Fruit fly (Drosophila melanogaster) whole organism, prepupa: Measurements from ENCODE around the gene Gr39a.

Experiments used
- Blimp-1 ChIP-seq: fragments of 200-800 bp; sonication (Bioruptor generic); optimal IDR thresholded peaks from 3 replicates; lab custom pipeline; 2017; ENCODE audit warnings: missing biosample characterization, missing genetic modification characterization, mild to moderate bottlenecking, moderate library complexity, missing genetic modification reagents
- CG10669 ChIP-seq: fragments of 200-800 bp; sonication (Bioruptor generic); optimal IDR thresholded peaks from 3 replicates; lab custom pipeline; 2018; ENCODE audit warnings: missing biosample characterization, mild to moderate bottlenecking, missing genetic modification characterization, moderate library complexity
- CG11294 ChIP-seq: fragments of 200-800 bp; sonication (Bioruptor generic); IDR thresholded peaks from 2 replicates; pipeline ENCODE4 v1.3.6; 2022; ENCODE audit warnings: missing biosample characterization, missing genetic modification characterization
- CG11762 ChIP-seq: fragments of 200-800 bp; sonication (Bioruptor generic); optimal IDR thresholded peaks from 3 replicates; lab custom pipeline; 2016; ENCODE audit warnings: missing biosample characterization, missing genetic modification characterization; ENCODE audit not compliant: insufficient read depth
- CG11902 ChIP-seq: fragments of 200-800 bp; sonication (Bioruptor generic); optimal IDR thresholded peaks from 3 replicates; lab custom pipeline; 2016; ENCODE audit warnings: missing biosample characterization, missing genetic modification characterization
- CG15336 ChIP-seq: fragments of 200-800 bp; sonication (Bioruptor generic); IDR thresholded peaks from 2 replicates; pipeline ENCODE4 v1.3.6; 2022; ENCODE audit warnings: missing biosample characterization, missing genetic modification characterization
- CG1621 ChIP-seq: fragments of 200-800 bp; sonication (Bioruptor generic); optimal IDR thresholded peaks from 3 replicates; lab custom pipeline; 2018; ENCODE audit warnings: missing biosample characterization, mild to moderate bottlenecking, missing genetic modification characterization
- CG16779 ChIP-seq: fragments of 200-800 bp; sonication (Bioruptor generic); optimal IDR thresholded peaks from 3 replicates; lab custom pipeline; 2017; ENCODE audit warnings: missing biosample characterization, mild to moderate bottlenecking, missing genetic modification characterization
- CG3032 ChIP-seq: fragments of 200-800 bp; optimal IDR thresholded peaks from 2 replicates; lab custom pipeline; 2019; ENCODE audit warnings: missing biosample characterization, mild to moderate bottlenecking, missing genetic modification characterization, moderate library complexity
- CG31627 ChIP-seq: fragments of 200-800 bp; sonication (Bioruptor generic); optimal IDR thresholded peaks from 3 replicates; lab custom pipeline; 2016; ENCODE audit warnings: missing biosample characterization, missing genetic modification characterization
- CG32006 ChIP-seq: fragments of 200-800 bp; sonication (Bioruptor generic); optimal IDR thresholded peaks from 3 replicates; lab custom pipeline; 2017; ENCODE audit warnings: missing biosample characterization, mild to moderate bottlenecking, missing genetic modification characterization
- CG34406 ChIP-seq: fragments of 200-800 bp; sonication (Bioruptor generic); optimal IDR thresholded peaks from 3 replicates; lab custom pipeline; 2016; ENCODE audit warnings: missing biosample characterization, missing genetic modification characterization
- CG4318 ChIP-seq: fragments of 200-800 bp; sonication (Bioruptor generic); optimal IDR thresholded peaks from 3 replicates; lab custom pipeline; 2017; ENCODE audit warnings: missing biosample characterization, mild to moderate bottlenecking, missing genetic modification characterization
- CG6276 ChIP-seq: fragments of 200-800 bp; sonication (Bioruptor generic); optimal IDR thresholded peaks from 2 replicates; lab custom pipeline; 2017; ENCODE audit warnings: missing biosample characterization, mild to moderate bottlenecking, missing genetic modification characterization
- CG6792 ChIP-seq: fragments of 200-800 bp; sonication (Bioruptor generic); optimal IDR thresholded peaks from 3 replicates; lab custom pipeline; 2016; ENCODE audit warnings: missing biosample characterization, missing genetic modification characterization
- CG6808 ChIP-seq: fragments of 200-800 bp; sonication (Bioruptor generic); optimal IDR thresholded peaks from 3 replicates; lab custom pipeline; 2017; ENCODE audit warnings: missing biosample characterization, missing genetic modification characterization, mild to moderate bottlenecking, moderate library complexity, missing genetic modification reagents
- CG6854 ChIP-seq: fragments of 200-800 bp; sonication (Bioruptor generic); optimal IDR thresholded peaks from 2 replicates; lab custom pipeline; 2017; ENCODE audit warnings: missing biosample characterization, mild to moderate bottlenecking, missing genetic modification characterization
- CG7368 ChIP-seq: fragments of 200-800 bp; sonication (Bioruptor generic); optimal IDR thresholded peaks from 3 replicates; lab custom pipeline; 2016; ENCODE audit warnings: missing biosample characterization, missing genetic modification characterization
- CG8119 ChIP-seq: fragments of 200-800 bp; sonication (Bioruptor generic); IDR thresholded peaks from 3 replicates; pipeline ENCODE4 v1.3.6; 2022; ENCODE audit warnings: missing biosample characterization, missing genetic modification characterization
- CG8319 ChIP-seq: fragments of 200-800 bp; sonication (Bioruptor generic); optimal IDR thresholded peaks from 3 replicates; lab custom pipeline; 2016; ENCODE audit warnings: missing biosample characterization, missing genetic modification characterization
- CG8632 ChIP-seq: fragments of 200-800 bp; sonication (Bioruptor generic); optimal IDR thresholded peaks from 3 replicates; lab custom pipeline; 2016; ENCODE audit warnings: missing biosample characterization, missing genetic modification characterization
- Eip75B ChIP-seq: fragments of 200-800 bp; sonication (Bioruptor generic); optimal IDR thresholded peaks from 3 replicates; lab custom pipeline; 2016; ENCODE audit warnings: missing biosample characterization, missing genetic modification characterization
- Eip78C ChIP-seq: fragments of 200-800 bp; sonication (Bioruptor generic); peaks from one replicate; lab custom pipeline; 2016; ENCODE audit warnings: missing biosample characterization, missing genetic modification characterization
- Ets21C ChIP-seq: fragments of 200-800 bp; sonication (Bioruptor generic); optimal IDR thresholded peaks from 3 replicates; lab custom pipeline; 2016; ENCODE audit warnings: missing biosample characterization, missing genetic modification characterization
- Gug ChIP-seq: fragments of 200-800 bp; sonication (Bioruptor generic); IDR thresholded peaks from 2 replicates; pipeline ENCODE4 v1.3.6; 2022; ENCODE audit warnings: missing biosample characterization, missing genetic modification characterization
- Hr38 ChIP-seq: sonication (Bioruptor generic); optimal IDR thresholded peaks from 2 replicates; lab custom pipeline; 2016; ENCODE audit warnings: missing biosample characterization, missing genetic modification characterization
- Hr39 ChIP-seq: fragments of 200-800 bp; sonication (Bioruptor generic); optimal IDR thresholded peaks from 2 replicates; lab custom pipeline; 2016; ENCODE audit warnings: missing biosample characterization, missing genetic modification characterization
- Hr4 ChIP-seq: fragments of 200-800 bp; sonication (Bioruptor generic); optimal IDR thresholded peaks from 3 replicates; lab custom pipeline; 2016; ENCODE audit warnings: missing biosample characterization, missing genetic modification characterization
- Met ChIP-seq: fragments of 200-800 bp; sonication (Bioruptor generic); optimal IDR thresholded peaks from 3 replicates; lab custom pipeline; 2016; ENCODE audit warnings: missing biosample characterization, missing genetic modification characterization
- OdsH ChIP-seq: fragments of 200-800 bp; sonication (Bioruptor generic); optimal IDR thresholded peaks from 3 replicates; lab custom pipeline; 2016; ENCODE audit warnings: missing biosample characterization, missing genetic modification characterization
- Smox ChIP-seq: fragments of 200-800 bp; sonication (Bioruptor generic); optimal IDR thresholded peaks from 3 replicates; lab custom pipeline; 2016; ENCODE audit warnings: missing biosample characterization, missing genetic modification characterization
- Sox102F ChIP-seq: fragments of 200-800 bp; sonication (Bioruptor generic); optimal IDR thresholded peaks from 2 replicates; lab custom pipeline; 2016; ENCODE audit warnings: missing biosample characterization, mild to moderate bottlenecking, missing genetic modification characterization
- Sox14 ChIP-seq: fragments of 200-800 bp; sonication (Bioruptor generic); optimal IDR thresholded peaks from 3 replicates; lab custom pipeline; 2016; ENCODE audit warnings: missing biosample characterization, missing genetic modification characterization
- Sox15 ChIP-seq: fragments of 200-800 bp; sonication (Bioruptor generic); optimal IDR thresholded peaks from 3 replicates; lab custom pipeline; 2016; ENCODE audit warnings: missing biosample characterization, missing genetic modification characterization
- achi ChIP-seq: fragments of 200-800 bp; sonication (Bioruptor generic); optimal IDR thresholded peaks from 3 replicates; lab custom pipeline; 2016; ENCODE audit warnings: missing biosample characterization, missing genetic modification characterization
- acj6 ChIP-seq: fragments of 200-800 bp; sonication (Bioruptor generic); optimal IDR thresholded peaks from 3 replicates; lab custom pipeline; 2016; ENCODE audit warnings: missing biosample characterization, missing genetic modification characterization
- cyc ChIP-seq: fragments of 200-800 bp; sonication (Bioruptor generic); optimal IDR thresholded peaks from 3 replicates; lab custom pipeline; 2016; ENCODE audit warnings: missing biosample characterization, missing genetic modification characterization
- dac ChIP-seq: fragments of 200-800 bp; sonication (Bioruptor generic); optimal IDR thresholded peaks from 2 replicates; lab custom pipeline; 2017; ENCODE audit warnings: missing biosample characterization, mild to moderate bottlenecking, missing genetic modification characterization
- dsx ChIP-seq: fragments of 200-800 bp; optimal IDR thresholded peaks from 3 replicates; lab custom pipeline; 2019; ENCODE audit warnings: missing biosample characterization, mild to moderate bottlenecking, missing genetic modification characterization, moderate library complexity; ENCODE audit not compliant: poor library complexity, severe bottlenecking
- eg ChIP-seq: fragments of 200-800 bp; sonication (Bioruptor generic); IDR thresholded peaks from 3 replicates; pipeline ENCODE4 v1.3.6; 2022; ENCODE audit warnings: missing biosample characterization, missing genetic modification characterization
- fd59A ChIP-seq: fragments of 200-800 bp; sonication (Bioruptor generic); optimal IDR thresholded peaks from 2 replicates; lab custom pipeline; 2017; ENCODE audit warnings: missing biosample characterization, mild to moderate bottlenecking, missing genetic modification characterization, missing genetic modification reagents
- fd85E ChIP-seq: fragments of 200-800 bp; sonication (Bioruptor generic); optimal IDR thresholded peaks from 3 replicates; lab custom pipeline; 2016; ENCODE audit warnings: missing biosample characterization, missing genetic modification characterization
- fkh ChIP-seq: fragments of 200-800 bp; sonication (Bioruptor generic); optimal IDR thresholded peaks from 3 replicates; lab custom pipeline; 2017; ENCODE audit warnings: missing biosample characterization, mild to moderate bottlenecking, missing genetic modification characterization, moderate library complexity
- pdm3 ChIP-seq: fragments of 200-800 bp; sonication (Bioruptor generic); optimal IDR thresholded peaks from 3 replicates; lab custom pipeline; 2016; ENCODE audit warnings: missing biosample characterization, missing genetic modification characterization
- salr ChIP-seq, 2 experiments: fragments of 200-800 bp; sonication (Bioruptor generic); optimal IDR thresholded peaks; 3 replicates each; lab custom pipeline; 2016 to 2018; ENCODE audit warnings: missing biosample characterization in 2 of 2, missing genetic modification characterization in 2 of 2, mild to moderate bottlenecking in 1 of 2
- ss ChIP-seq, 2 experiments: fragments of 200-800 bp; sonication (Bioruptor generic); optimal IDR thresholded peaks; 2 replicates in 1 of 2; 3 replicates in 1 of 2; lab custom pipeline; 2017 to 2018; ENCODE audit warnings: mild to moderate bottlenecking in 2 of 2, missing biosample characterization in 2 of 2, missing genetic modification characterization in 2 of 2, moderate library complexity in 1 of 2
- svp ChIP-seq: fragments of 200-800 bp; sonication (Bioruptor generic); peaks from one replicate; lab custom pipeline; 2016; ENCODE audit warnings: missing biosample characterization, missing genetic modification characterization
- vri ChIP-seq: fragments of 200-800 bp; sonication (Bioruptor generic); optimal IDR thresholded peaks from 3 replicates; lab custom pipeline; 2016; ENCODE audit warnings: missing biosample characterization, mild to moderate bottlenecking, missing genetic modification characterization

The Gr39a gene

DNA sequence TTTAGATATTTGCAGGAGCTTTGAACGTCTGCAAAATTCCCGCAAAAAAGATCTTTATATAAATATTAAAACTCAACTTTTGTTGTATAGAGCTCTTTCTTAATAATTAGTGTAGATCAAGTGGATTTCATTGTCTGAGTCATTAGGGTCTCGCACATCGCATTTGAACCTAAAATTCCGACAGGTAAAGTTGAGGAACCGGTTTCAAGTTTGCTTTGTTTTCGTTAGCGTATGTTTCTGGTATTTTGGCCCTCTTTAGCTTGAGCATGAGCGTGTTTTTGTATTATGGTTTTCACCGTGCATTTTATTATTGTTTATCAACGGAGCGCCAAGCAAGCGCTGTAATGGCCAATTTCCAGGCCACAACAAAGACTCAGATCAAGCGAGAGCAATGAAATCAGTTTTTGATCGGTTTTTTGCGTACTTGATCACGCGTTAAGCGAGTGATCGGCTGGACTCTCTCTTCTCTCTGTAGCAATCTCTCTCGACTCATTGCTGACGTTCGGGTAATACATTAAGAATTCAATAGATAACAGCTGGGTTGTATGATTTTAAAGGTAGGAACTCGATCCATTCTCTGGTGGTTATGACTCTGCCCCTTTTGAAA lies 22.4 kb downstream of the Gr39a start (continued):
- TF ChIP-seq CG8632 (GFP tag; lab: Kevin White, UChicago), result no peak
- no peak for TF ChIP-seq Gug
- no peak for TF ChIP-seq CG6808 (GFP tag; lab: Kevin White, UChicago)
- TF ChIP-seq CG1621 (tag; lab: Kevin White, UChicago), result no peak
- TF ChIP-seq CG11294 (GFP tag; lab: Robert Waterston, UW), result no peak
- TF ChIP-seq eg, result no peak
- no peak for TF ChIP-seq fd59A (GFP tag; lab: Kevin White, UChicago)
- no peak for TF ChIP-seq CG7368

DNA sequence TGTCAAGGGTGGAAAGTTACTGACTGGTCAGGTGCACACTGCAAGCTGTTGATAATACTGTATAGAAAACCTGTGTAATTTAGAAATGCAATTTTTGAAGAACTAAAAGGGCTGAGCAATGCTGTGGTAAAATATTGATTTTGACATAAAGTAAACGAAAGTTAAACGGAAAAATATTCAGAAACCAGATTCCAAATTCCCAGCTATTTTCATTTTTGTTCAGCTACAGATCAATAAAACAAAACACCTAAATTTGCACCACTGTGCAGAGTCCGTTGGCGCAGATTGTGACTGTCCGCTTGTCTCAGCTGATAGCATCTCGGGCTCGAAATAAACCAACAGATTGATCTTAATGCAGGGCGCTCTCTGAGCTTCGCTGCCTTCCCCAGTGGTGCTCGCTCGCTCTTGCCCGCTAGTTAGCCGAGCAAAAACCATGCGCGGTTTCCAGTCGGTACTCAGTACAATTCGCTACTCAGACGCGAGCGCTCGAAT lies 23.4 kb downstream of the Gr39a start, which contains the start of gene CG46314:
Gene CG46314 (plus strand): TSS at position 452 of the 492 bp plus-strand sequence.
- TF ChIP-seq CG11294 (GFP tag; lab: Robert Waterston, UW) (no peak), salr (GFP tag; optimal IDR thresholded peaks at IDR 0.05; lab: Kevin White, UChicago) (peak in 1 of 2 experiments; percentile 43), achi (GFP tag; lab: Kevin White, UChicago) (peak; percentile 51), Eip78C (GFP tag; lab: Kevin White, UChicago) (peak; percentile 91), Eip75B (peak; percentile 74), CG7368 (peak; percentile 58), CG32006 (GFP tag; lab: Kevin White, UChicago) (peak; percentile 56), CG4318 (no peak), Smox (GFP tag; lab: Kevin White, UChicago) (peak; percentile 69), CG31627 (GFP tag; lab: Kevin White, UChicago) (peak; percentile 67), CG6276 (peak; percentile 60), CG11762 (peak; percentile 77), svp (peak; percentile 93), CG1621 (tag; lab: Kevin White, UChicago) (peak; percentile 70), fkh (GFP tag; lab: Kevin White, UChicago) (no peak), Hr4 (GFP tag; lab: Kevin White, UChicago) (peak; percentile 40), dac (no peak), ss (GFP tag; optimal IDR thresholded peaks at IDR 0.05; lab: Kevin White, UChicago) (peak; percentile 41 to 55), pdm3 (GFP tag; lab: Kevin White, UChicago) (no peak), Sox102F (peak; percentile 69), Sox15 (GFP tag; lab: Kevin White, UChicago) (peak; percentile 23), Sox14 (GFP tag; lab: Kevin White, UChicago) (peak; percentile 51), CG8119 (GFP tag; lab: Robert Waterston, UW) (no peak; the same call in 2 of the 3 replicates), CG6792 (GFP tag; lab: Kevin White, UChicago) (peak; percentile 53), Ets21C (GFP tag; lab: Kevin White, UChicago) (peak; percentile 44), OdsH (peak; percentile 61), CG15336 (GFP tag; lab: Robert Waterston, UW) (peak; percentile 56), fd59A (GFP tag; lab: Kevin White, UChicago) (peak; percentile 29), CG6854 (GFP tag; lab: Kevin White, UChicago) (peak; percentile 65), CG11902 (GFP tag; lab: Kevin White, UChicago) (no peak), Blimp-1 (GFP tag; lab: Kevin White, UChicago) (peak; percentile 45), fd85E (GFP tag; lab: Kevin White, UChicago) (no peak), acj6 (peak; percentile 50), cyc (peak; percentile 41), CG34406 (GFP tag; lab: Kevin White, UChicago) (no peak), CG10669 (GFP tag; lab: Kevin White, UChicago) (peak; percentile 77), CG16779 (tag; lab: Kevin White, UChicago) (no peak), Gug (peak; percentile 49; the same call in 1 of the 2 replicates), Hr38 (no peak), Hr39 (GFP tag; lab: Kevin White, UChicago) (peak; percentile 49), CG8319 (GFP tag; lab: Kevin White, UChicago) (peak; percentile 69), CG3032 (peak; percentile 62), dsx (GFP tag; lab: Kevin White, UChicago) (peak; percentile 30), Met (GFP tag; lab: Kevin White, UChicago) (peak; percentile 82), vri (GFP tag; lab: Kevin White, UChicago) (no peak)
